Worm (Caenorhabditis elegans): ENCODE measurements around the gene F53A2.1.
A peak's percentile ranks its signal among the peaks of the same experiment; 100 is the strongest.

Gene F53A2.1

ce11 chrIII:13359256-13359655 lies 34.6 kb upstream of the F53A2.1 start, which contains the start of gene F53A2.9:
F53A2.9 (minus strand) TSS chrIII:13359356.
- TF ChIP-seq ceh-82 (tag; optimal IDR thresholded peaks at IDR 0.05) = no peak
- TF ChIP-seq Y48G9A.11 (GFP tag; IDR thresholded peaks at IDR 0.05) = no peak
- no peak for TF ChIP-seq spr-1 (tag; optimal IDR thresholded peaks at IDR 0.05)
- no peak for TF ChIP-seq vab-7 (GFP tag; IDR thresholded peaks at IDR 0.05)
- no peak for TF ChIP-seq sdz-12 (GFP tag; optimal IDR thresholded peaks at IDR 0.05)
- TF ChIP-seq lin-38 (GFP tag; IDR thresholded peaks at IDR 0.05) = no peak
- TF ChIP-seq ztf-11 (tag; optimal IDR thresholded peaks at IDR 0.05) = no peak
- TF ChIP-seq egl-27 (tag; optimal IDR thresholded peaks at IDR 0.05) = no peak
- TF ChIP-seq zag-1 (tag; optimal IDR thresholded peaks at IDR 0.05) = no peak
- TF ChIP-seq ama-1 (optimal IDR thresholded peaks at IDR 0.05) = no peak

DNA sequence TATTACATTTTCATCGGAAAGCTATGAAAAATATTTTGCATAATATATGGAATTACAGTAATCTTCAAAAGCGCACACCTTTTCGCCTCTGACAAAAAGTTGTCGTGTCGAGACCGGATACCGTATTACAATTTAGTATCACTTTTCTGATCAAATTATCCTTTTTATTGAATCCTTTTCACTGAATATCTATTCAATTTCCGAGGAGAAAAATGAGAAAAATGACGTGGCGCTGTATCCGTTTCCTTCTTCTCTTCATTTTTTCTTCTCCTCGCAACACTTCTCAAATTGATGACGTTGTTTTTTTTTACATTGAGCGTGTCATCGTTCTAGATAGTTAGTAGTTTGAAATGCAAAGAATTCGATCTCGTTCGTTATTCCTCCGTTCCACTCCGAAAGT lies 26.3 kb upstream of the F53A2.1 start:
- no peak for TF ChIP-seq lir-3 (tag; optimal IDR thresholded peaks at IDR 0.05)
- TF ChIP-seq ztf-11 (tag; optimal IDR thresholded peaks at IDR 0.05) = no peak
- no peak for TF ChIP-seq saeg-2 (GFP tag; IDR thresholded peaks at IDR 0.05)
- TF ChIP-seq nhr-42 (GFP tag; IDR thresholded peaks at IDR 0.05) = no peak
- no peak for TF ChIP-seq egl-43 (GFP tag; IDR thresholded peaks at IDR 0.05)
- no peak for TF ChIP-seq skn-1 (tag; optimal IDR thresholded peaks at IDR 0.05)
- TF ChIP-seq F26F4.8 (GFP tag; conservative IDR thresholded peaks at IDR 0.05) = no peak
- TF ChIP-seq tag-97 (GFP tag; IDR thresholded peaks at IDR 0.05) = no peak
- no peak for TF ChIP-seq hlh-11 (tag; optimal IDR thresholded peaks at IDR 0.05)
- no peak for TF ChIP-seq hif-1 (tag; optimal IDR thresholded peaks at IDR 0.05)
- TF ChIP-seq ceh-20 (GFP tag; IDR thresholded peaks at IDR 0.05) = no peak
- no peak for TF ChIP-seq daf-19 (GFP tag; conservative IDR thresholded peaks at IDR 0.05)
- TF ChIP-seq nhr-111 (GFP tag; optimal IDR thresholded peaks at IDR 0.05) = no peak
- TF ChIP-seq vab-7 (GFP tag; IDR thresholded peaks at IDR 0.05) = no peak
- peak; percentile 25; the same call in 1 of the 2 replicates for TF ChIP-seq ctbp-1 (GFP tag; IDR thresholded peaks at IDR 0.05)
- no peak for TF ChIP-seq unc-130 (GFP tag; optimal IDR thresholded peaks at IDR 0.05)
- TF ChIP-seq R02D3.7 (tag; optimal IDR thresholded peaks at IDR 0.05) = no peak
- TF ChIP-seq mdl-1 (tag; optimal IDR thresholded peaks at IDR 0.05) = no peak
- no peak for TF ChIP-seq lin-29 (GFP tag; IDR thresholded peaks at IDR 0.05)
- peak; percentile 82 for TF ChIP-seq ces-1 (GFP tag; optimal IDR thresholded peaks at IDR 0.05)
- TF ChIP-seq lin-15B (tag; optimal IDR thresholded peaks at IDR 0.05) = no peak
- TF ChIP-seq F10B5.3 (tag; optimal IDR thresholded peaks at IDR 0.05) = no peak
- TF ChIP-seq gei-8 (GFP tag; optimal IDR thresholded peaks at IDR 0.05) = no peak
- TF ChIP-seq nhr-76 (tag; optimal IDR thresholded peaks at IDR 0.05) = no peak
- peak in 1 of 2 experiments; percentile 37 for TF ChIP-seq lsy-2 (tag; optimal IDR thresholded peaks at IDR 0.05)

DNA sequence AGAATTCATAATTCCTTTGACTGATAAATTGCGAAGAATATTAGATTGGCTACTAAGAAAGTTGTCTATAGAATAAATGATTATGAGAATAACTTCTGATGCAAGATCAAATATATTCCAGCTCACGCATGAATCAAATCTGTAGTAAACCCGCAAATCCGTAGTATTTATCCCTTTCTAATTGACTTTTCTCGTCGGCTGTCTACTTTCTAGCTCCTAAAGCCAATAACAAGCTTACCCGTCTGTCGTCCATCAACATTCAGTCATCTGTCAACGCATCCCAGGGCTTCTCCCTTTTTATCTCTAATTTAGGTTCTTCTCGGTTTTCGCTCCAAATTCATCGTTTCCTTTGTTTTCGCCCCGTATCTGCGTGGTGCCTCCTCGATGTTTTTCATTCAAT lies 24.3 kb upstream of the F53A2.1 start:
- TF ChIP-seq Y105C5A.15 (GFP tag; IDR thresholded peaks at IDR 0.05) = no peak
- peak; percentile 36 for TF ChIP-seq rbr-2 (tag; optimal IDR thresholded peaks at IDR 0.05)
- no peak for TF ChIP-seq hmg-1.1 (GFP tag; IDR thresholded peaks at IDR 0.05)
- TF ChIP-seq unc-39 (tag; optimal IDR thresholded peaks at IDR 0.05) = no peak
- TF ChIP-seq spr-1 (tag; optimal IDR thresholded peaks at IDR 0.05) = no peak
- TF ChIP-seq unc-62 (GFP tag; optimal IDR thresholded peaks at IDR 0.05 in 1 of 2) = peak in 1 of 2 experiments; percentile 28
- no peak for TF ChIP-seq unc-62 (tag; optimal IDR thresholded peaks at IDR 0.05)

Measured in whole organism, L4 larva.